Fruit fly (Drosophila melanogaster) whole organism, embryonic: ENCODE measurements around the gene alpha-Spec.

Experiments
- ATbp ChIP-seq: fragments of 200-800 bp; sonication (Bioruptor generic); optimal IDR thresholded peaks from 2 replicates; lab custom pipeline; 2017; ENCODE audit warnings: missing biosample characterization, mild to moderate bottlenecking, missing genetic modification characterization, missing genetic modification reagents
- Asciz ChIP-seq: fragments of 200-800 bp; sonication (Bioruptor generic); optimal IDR thresholded peaks from 2 replicates; lab custom pipeline; 2017; ENCODE audit warnings: missing biosample characterization, mild to moderate bottlenecking, missing genetic modification characterization, missing genetic modification reagents
- Blimp-1 ChIP-seq: fragments of 200-800 bp; sonication (Bioruptor generic); optimal IDR thresholded peaks from 3 replicates; lab custom pipeline; 2018; ENCODE audit warnings: missing biosample characterization, missing genetic modification characterization, mild to moderate bottlenecking, moderate library complexity, missing genetic modification reagents
- C15 ChIP-seq: fragments of 200-800 bp; sonication (Bioruptor generic); IDR thresholded peaks from 3 replicates; pipeline ENCODE4 v1.3.6; 2022; ENCODE audit warnings: missing biosample characterization, missing genetic modification characterization
- CG10543 ChIP-seq: fragments of 200-800 bp; sonication (Bioruptor generic); optimal IDR thresholded peaks from 3 replicates; lab custom pipeline; 2017; ENCODE audit warnings: missing biosample characterization, mild to moderate bottlenecking, missing genetic modification characterization, moderate library complexity
- CG11085 ChIP-seq: fragments of 200-800 bp; sonication (Bioruptor generic); IDR thresholded peaks from 2 replicates; pipeline ENCODE4 v1.3.6; 2022; ENCODE audit warnings: missing biosample characterization, missing genetic modification characterization
- CG1602 ChIP-seq: fragments of 200-800 bp; sonication (Bioruptor generic); optimal IDR thresholded peaks from 3 replicates; lab custom pipeline; 2016; ENCODE audit warnings: missing biosample characterization, missing genetic modification characterization
- CG16863 ChIP-seq: fragments of 200-800 bp; sonication (Bioruptor generic); optimal IDR thresholded peaks from 3 replicates; lab custom pipeline; 2016; ENCODE audit warnings: missing biosample characterization, missing genetic modification characterization
- CG17186 ChIP-seq: fragments of 200-800 bp; sonication (Bioruptor generic); optimal IDR thresholded peaks from 3 replicates; lab custom pipeline; 2017; ENCODE audit warnings: missing biosample characterization, missing genetic modification reagents, missing genetic modification characterization
- CG17568 ChIP-seq: fragments of 200-800 bp; sonication (Bioruptor generic); optimal IDR thresholded peaks from 2 replicates; lab custom pipeline; 2018; ENCODE audit warnings: missing biosample characterization, mild to moderate bottlenecking, missing genetic modification characterization, moderate library complexity
- CG43689 ChIP-seq: fragments of 200-800 bp; sonication (Bioruptor generic); IDR thresholded peaks from 2 replicates; pipeline ENCODE4 v1.3.6; 2022; ENCODE audit warnings: missing biosample characterization, missing genetic modification characterization
- CG4820 ChIP-seq: fragments of 200-800 bp; sonication (Bioruptor generic); optimal IDR thresholded peaks from 3 replicates; lab custom pipeline; 2016; ENCODE audit warnings: missing biosample characterization, missing genetic modification characterization
- CG5180 ChIP-seq: fragments of 200-800 bp; sonication (Bioruptor generic); optimal IDR thresholded peaks from 3 replicates; lab custom pipeline; 2017; ENCODE audit warnings: missing biosample characterization, missing genetic modification characterization, mild to moderate bottlenecking, moderate library complexity, missing genetic modification reagents
- CG5953 ChIP-seq: fragments of 200-800 bp; sonication (Bioruptor generic); IDR thresholded peaks from 2 replicates; pipeline ENCODE4 v1.3.6; 2022; ENCODE audit warnings: missing biosample characterization, missing genetic modification characterization
- CG8089 ChIP-seq: fragments of 200-800 bp; sonication (Bioruptor generic); optimal IDR thresholded peaks from 3 replicates; lab custom pipeline; 2016; ENCODE audit warnings: missing biosample characterization, missing genetic modification characterization
- CG8281 ChIP-seq: fragments of 200-800 bp; sonication (Bioruptor generic); optimal IDR thresholded peaks from 2 replicates; lab custom pipeline; 2018; ENCODE audit warnings: missing biosample characterization, mild to moderate bottlenecking, missing genetic modification characterization, moderate library complexity
- CG9215 ChIP-seq: fragments of 200-800 bp; sonication (Bioruptor generic); IDR thresholded peaks from 2 replicates; pipeline ENCODE4 v1.3.6; 2022; ENCODE audit warnings: missing biosample characterization, missing genetic modification characterization
- CG9876 ChIP-seq: fragments of 200-800 bp; sonication (Bioruptor generic); optimal IDR thresholded peaks from 2 replicates; lab custom pipeline; 2016; ENCODE audit warnings: missing biosample characterization, missing genetic modification characterization
- CTCF ChIP-seq: fragments of 200-800 bp; sonication (Bioruptor generic); optimal IDR thresholded peaks from 2 replicates; lab custom pipeline; 2017; ENCODE audit warnings: missing biosample characterization, mild to moderate bottlenecking, missing genetic modification characterization, moderate library complexity
- Camta ChIP-seq: fragments of 200-800 bp; sonication (Bioruptor generic); optimal IDR thresholded peaks from 2 replicates; lab custom pipeline; 2016; ENCODE audit warnings: missing biosample characterization, missing genetic modification characterization
- CkIIα-i1 ChIP-seq: fragments of 200-800 bp; sonication (Bioruptor generic); IDR thresholded peaks from 2 replicates; pipeline ENCODE4 v1.3.6; 2022; ENCODE audit warnings: missing biosample characterization, missing genetic modification characterization
- CoRest ChIP-seq: fragments of 200-800 bp; sonication (Bioruptor generic); optimal IDR thresholded peaks from 3 replicates; lab custom pipeline; 2018; ENCODE audit warnings: missing biosample characterization, mild to moderate bottlenecking, missing genetic modification characterization, moderate library complexity
- CrebB ChIP-seq: fragments of 200-800 bp; sonication (Bioruptor generic); optimal IDR thresholded peaks from 3 replicates; lab custom pipeline; 2018; ENCODE audit warnings: missing biosample characterization, mild to moderate bottlenecking, missing genetic modification characterization
- Ets65A ChIP-seq: fragments of 200-800 bp; sonication (Bioruptor generic); peaks from one replicate; lab custom pipeline; 2016; ENCODE audit warnings: missing biosample characterization, missing genetic modification characterization
- Lhr ChIP-seq: fragments of 200-800 bp; sonication (Bioruptor generic); optimal IDR thresholded peaks from 3 replicates; lab custom pipeline; 2017; ENCODE audit warnings: mild to moderate bottlenecking, missing biosample characterization, missing genetic modification reagents, missing genetic modification characterization
- Mrtf ChIP-seq: fragments of 200-800 bp; sonication (Bioruptor generic); IDR thresholded peaks from 3 replicates; pipeline ENCODE4 v1.3.6; 2022; ENCODE audit warnings: missing biosample characterization, missing genetic modification characterization
- Rfx ChIP-seq: fragments of 200-800 bp; sonication (Bioruptor generic); IDR thresholded peaks from 2 replicates; pipeline ENCODE4 v1.3.6; 2022; ENCODE audit warnings: missing biosample characterization, missing genetic modification characterization
- Six4 ChIP-seq: fragments of 200-800 bp; sonication (Bioruptor generic); optimal IDR thresholded peaks from 2 replicates; lab custom pipeline; 2016; ENCODE audit warnings: missing biosample characterization, missing genetic modification characterization
- Xrp1 ChIP-seq: fragments of 200-800 bp; sonication (Bioruptor generic); IDR thresholded peaks from 2 replicates; pipeline ENCODE4 v1.3.6; 2022; ENCODE audit warnings: missing biosample characterization, missing genetic modification characterization
- ase ChIP-seq: fragments of 200-800 bp; sonication (Bioruptor generic); IDR thresholded peaks from 3 replicates; pipeline ENCODE4 v1.3.6; 2022; ENCODE audit warnings: missing biosample characterization, missing genetic modification characterization
- cad ChIP-seq: fragments of >200 bp; optimal IDR thresholded peaks from 2 replicates; lab custom pipeline; 2017; ENCODE audit warnings: missing biosample characterization, missing genetic modification characterization
- crol ChIP-seq: fragments of 200-800 bp; sonication (Bioruptor generic); IDR thresholded peaks from 2 replicates; pipeline ENCODE4 v1.3.6; 2022; ENCODE audit warnings: missing biosample characterization, missing genetic modification characterization
- dati ChIP-seq: fragments of 200-800 bp; sonication (Bioruptor generic); IDR thresholded peaks from 2 replicates; pipeline ENCODE4 v1.3.6; 2022; ENCODE audit warnings: missing biosample characterization, missing genetic modification characterization
- dmrt99B ChIP-seq: fragments of 200-800 bp; sonication (Bioruptor generic); optimal IDR thresholded peaks from 2 replicates; lab custom pipeline; 2018; ENCODE audit warnings: missing biosample characterization, mild to moderate bottlenecking, missing genetic modification characterization, moderate library complexity
- emc ChIP-seq: fragments of 200-800 bp; sonication (Bioruptor generic); optimal IDR thresholded peaks from 2 replicates; lab custom pipeline; 2016; ENCODE audit warnings: missing biosample characterization, missing genetic modification characterization
- eyg ChIP-seq: fragments of 200-800 bp; sonication (Bioruptor generic); optimal IDR thresholded peaks from 3 replicates; lab custom pipeline; 2016; ENCODE audit warnings: missing biosample characterization, missing genetic modification characterization
- fd3F ChIP-seq: fragments of 200-800 bp; sonication (Bioruptor generic); optimal IDR thresholded peaks from 2 replicates; lab custom pipeline; 2018; ENCODE audit warnings: missing biosample characterization, mild to moderate bottlenecking, missing genetic modification characterization, moderate library complexity
- fu2 ChIP-seq: fragments of 200-800 bp; sonication (Bioruptor generic); optimal IDR thresholded peaks from 2 replicates; lab custom pipeline; 2016; ENCODE audit warnings: missing biosample characterization, missing genetic modification characterization
- gem ChIP-seq: fragments of 200-800 bp; sonication (Bioruptor generic); optimal IDR thresholded peaks from 2 replicates; lab custom pipeline; 2019; ENCODE audit warnings: missing biosample characterization, mild to moderate bottlenecking, missing genetic modification characterization, moderate library complexity
- grau ChIP-seq: fragments of 200-800 bp; optimal IDR thresholded peaks from 3 replicates; lab custom pipeline; 2019; ENCODE audit warnings: missing biosample characterization, mild to moderate bottlenecking, missing genetic modification characterization, moderate library complexity
- insv ChIP-seq, 2 experiments: fragments of 200-800 bp; sonication (Bioruptor generic); optimal IDR thresholded peaks; 3 replicates each; lab custom pipeline; 2016 to 2018; ENCODE audit warnings: missing biosample characterization in 2 of 2, missing genetic modification characterization in 2 of 2
- jing ChIP-seq: fragments of 200-800 bp; sonication (Bioruptor generic); optimal IDR thresholded peaks from 2 replicates; lab custom pipeline; 2018; ENCODE audit warnings: missing biosample characterization, mild to moderate bottlenecking, missing genetic modification characterization
- lab ChIP-seq: fragments of 200-800 bp; sonication (Bioruptor generic); optimal IDR thresholded peaks from 3 replicates; lab custom pipeline; 2017; ENCODE audit warnings: missing biosample characterization, missing genetic modification characterization, mild to moderate bottlenecking, moderate library complexity, missing genetic modification reagents
- maf-S ChIP-seq: fragments of 200-800 bp; sonication (Bioruptor generic); optimal IDR thresholded peaks from 2 replicates; lab custom pipeline; 2016; ENCODE audit warnings: missing biosample characterization, missing genetic modification characterization
- nerfin-1 ChIP-seq: fragments of 200-800 bp; sonication (Bioruptor generic); optimal IDR thresholded peaks from 3 replicates; lab custom pipeline; 2019; ENCODE audit warnings: missing biosample characterization, mild to moderate bottlenecking, missing genetic modification characterization, moderate library complexity
- org-1 ChIP-seq: fragments of 200-800 bp; sonication (Bioruptor generic); optimal IDR thresholded peaks from 2 replicates; lab custom pipeline; 2017; ENCODE audit warnings: missing biosample characterization, missing genetic modification characterization
- sd ChIP-seq: fragments of 200-800 bp; sonication (Bioruptor generic); optimal IDR thresholded peaks from 3 replicates; lab custom pipeline; 2018; ENCODE audit warnings: missing biosample characterization, mild to moderate bottlenecking, missing genetic modification characterization, moderate library complexity
- ttk ChIP-seq: fragments of 200-800 bp; sonication (Bioruptor generic); IDR thresholded peaks from 2 replicates; pipeline ENCODE4 v2.1.2; 2022; ENCODE audit warnings: missing biosample characterization, missing genetic modification characterization
- zen ChIP-seq: fragments of 200-800 bp; sonication (Bioruptor generic); optimal IDR thresholded peaks from 3 replicates; lab custom pipeline; 2018; ENCODE audit warnings: missing biosample characterization, mild to moderate bottlenecking, missing genetic modification characterization, moderate library complexity

The alpha-Spec gene

DNA sequence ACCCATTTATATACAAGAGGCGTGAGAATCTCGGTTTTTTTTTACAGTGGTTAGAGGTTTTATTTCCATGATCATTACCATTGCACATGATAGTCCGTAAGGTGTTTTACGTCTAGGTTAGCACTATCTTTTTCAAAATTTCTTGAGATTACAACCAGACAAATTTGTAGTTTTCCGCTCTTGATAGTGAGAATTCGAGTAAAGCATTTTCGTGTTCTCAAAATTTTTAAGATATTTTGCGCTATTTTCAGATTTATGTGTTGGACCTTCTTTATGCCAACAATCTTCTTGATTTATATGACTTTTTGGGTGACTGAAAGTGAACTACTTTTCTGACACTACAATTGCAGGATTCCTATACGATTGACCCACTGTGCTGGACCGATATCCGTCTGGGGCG lies 54.0 kb downstream of the alpha-Spec start (continued):
- peak; percentile 35 for TF ChIP-seq CoRest (tag; lab: Kevin White, UChicago)
- TF ChIP-seq Six4 (GFP tag; lab: Kevin White, UChicago): no peak
- TF ChIP-seq CG16863 (GFP tag; lab: Kevin White, UChicago): no peak
- TF ChIP-seq gem (tag; lab: Kevin White, UChicago): peak; percentile 47
- TF ChIP-seq Blimp-1 (GFP tag; lab: Kevin White, UChicago): no peak
- no peak for TF ChIP-seq insv (GFP tag; optimal IDR thresholded peaks at IDR 0.05; lab: Kevin White, UChicago)
- TF ChIP-seq CG10543 (GFP tag; lab: Kevin White, UChicago): no peak
- 0 out of 3 replicates have a peak, but pooled peaks have one; percentile 15 for TF ChIP-seq Mrtf (GFP tag; lab: Robert Waterston, UW)
- no peak for TF ChIP-seq fu2 (GFP tag; lab: Kevin White, UChicago)
- TF ChIP-seq zen (tag; lab: Kevin White, UChicago): no peak
- TF ChIP-seq ttk (GFP tag; lab: Robert Waterston, UW): 0 out of 2 replicates have a peak, but pooled peaks have one; percentile 11
- TF ChIP-seq Asciz (GFP tag; lab: Kevin White, UChicago): no peak
- TF ChIP-seq nerfin-1: no peak
- TF ChIP-seq CkIIα-i1 (GFP tag; lab: Robert Waterston, UW): no peak
- peak; percentile 77 for TF ChIP-seq Ets65A (GFP tag; lab: Kevin White, UChicago)
- 0 out of 3 replicates have a peak, but pooled peaks have one; percentile 30 for TF ChIP-seq ase
- TF ChIP-seq CG1602 (GFP tag; lab: Kevin White, UChicago): peak; percentile 7
- TF ChIP-seq CG9215 (GFP tag; lab: Robert Waterston, UW): no peak
- TF ChIP-seq dmrt99B (tag; lab: Kevin White, UChicago): peak; percentile 53

DNA sequence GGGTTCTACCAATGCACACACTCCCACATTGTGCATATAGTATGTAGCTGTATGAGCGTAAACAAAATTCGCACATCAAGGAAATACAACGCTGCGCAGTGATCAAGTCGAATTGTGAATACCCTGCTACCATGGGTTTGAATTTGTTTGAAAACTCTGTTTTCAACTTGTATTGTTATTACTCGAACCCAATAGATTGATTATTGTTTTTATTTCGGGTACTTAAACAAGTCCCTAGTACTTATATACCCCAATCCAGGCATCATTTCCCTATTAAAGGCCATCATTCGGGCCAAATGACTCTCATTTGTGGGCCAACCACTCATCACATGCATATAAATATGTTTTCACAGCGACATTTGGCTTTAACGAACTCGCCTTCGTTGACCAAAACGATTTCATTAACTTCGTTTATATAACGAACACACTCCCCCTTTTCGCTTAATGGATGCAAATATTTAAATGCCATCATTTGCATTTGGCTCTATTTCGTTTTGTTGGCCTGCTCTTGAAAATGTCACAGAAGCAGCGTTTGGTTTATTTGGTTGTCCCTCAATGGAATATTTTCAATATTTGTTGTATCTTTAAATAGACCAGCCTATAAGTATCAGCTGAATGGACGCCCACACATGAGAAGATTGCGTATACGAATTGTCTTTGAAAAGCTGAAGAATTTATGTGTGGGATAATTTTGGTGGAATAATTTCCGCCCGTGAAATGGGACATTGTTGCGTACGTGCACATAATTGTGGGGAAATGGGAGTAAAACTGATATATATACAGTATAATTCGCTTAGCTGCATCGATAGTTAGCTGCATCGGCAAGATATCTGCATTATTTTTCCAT lies 54.8 kb downstream of the alpha-Spec start:
- TF ChIP-seq CG43689 (GFP tag; lab: Robert Waterston, UW) (peak; percentile 82), lab (GFP tag; lab: Kevin White, UChicago) (no peak), crol (GFP tag; lab: Robert Waterston, UW) (no peak), CG17186 (GFP tag; lab: Kevin White, UChicago) (no peak), CG4820 (no peak), jing (GFP tag; lab: Kevin White, UChicago) (peak; percentile 50), cad (no peak), CG5180 (GFP tag; lab: Kevin White, UChicago) (no peak), maf-S (peak; percentile 48), CTCF (GFP tag; lab: Kevin White, UChicago) (no peak), CrebB (tag; lab: Kevin White, UChicago) (no peak), CG11085 (GFP tag; lab: Robert Waterston, UW) (peak; percentile 67; the same call in 1 of the 2 replicates), eyg (GFP tag; lab: Kevin White, UChicago) (peak; percentile 6), Lhr (no peak), Rfx (peak; percentile 87), emc (GFP tag; lab: Kevin White, UChicago) (no peak), Xrp1 (GFP tag; lab: Robert Waterston, UW) (peak; percentile 63), dati (GFP tag; lab: Robert Waterston, UW) (no peak), fd3F (peak; percentile 72), CG5953 (GFP tag; lab: Robert Waterston, UW) (no peak), Camta (peak; percentile 53), org-1 (GFP tag; lab: Kevin White, UChicago) (peak; percentile 31), grau (tag; lab: Kevin White, UChicago) (peak; percentile 72), CG9876 (GFP tag; lab: Kevin White, UChicago) (peak; percentile 41), CG17568 (GFP tag; lab: Kevin White, UChicago) (no peak), ATbp (GFP tag; lab: Kevin White, UChicago) (peak; percentile 26), CG8281 (tag; lab: Kevin White, UChicago) (no peak), sd (tag; lab: Kevin White, UChicago) (peak; percentile 87), ase (peak; percentile 85; the same call in 2 of the 3 replicates), CG8089 (GFP tag; lab: Kevin White, UChicago) (peak; percentile 17), C15 (GFP tag; lab: Robert Waterston, UW) (peak; percentile 42; the same call in 1 of the 3 replicates)
